Worm (Caenorhabditis elegans) whole organism, mixed stage, embryonic: Measurements from ENCODE around the gene D2096.7.

Experiments used
- ces-1 ChIP-seq: fragments of 150-350 bp; optimal IDR thresholded peaks from 2 replicates; lab custom pipeline; 2014; ENCODE audit warnings: missing biosample characterization, missing genetic modification reagents, missing genetic modification characterization
- ham-2 ChIP-seq: fragments of 200-800 bp; sonication (Bioruptor generic); optimal IDR thresholded peaks from 2 replicates; lab custom pipeline; 2018; ENCODE audit warnings: mild to moderate bottlenecking, missing genetic modification characterization, missing compliant biosample characterization
- hlh-1 ChIP-seq: fragments of 150-350 bp; optimal IDR thresholded peaks from 2 replicates; lab custom pipeline; 2014; ENCODE audit warnings: missing biosample characterization, missing genetic modification reagents, missing genetic modification characterization
- lin-13 ChIP-seq: fragments of 150-350 bp; optimal IDR thresholded peaks from 2 replicates; lab custom pipeline; 2014; ENCODE audit warnings: missing biosample characterization, missing genetic modification characterization
- lsy-2 ChIP-seq: fragments of 150-350 bp; optimal IDR thresholded peaks from 2 replicates; lab custom pipeline; 2014; ENCODE audit warnings: missing biosample characterization, missing genetic modification characterization
- nhr-12 ChIP-seq: fragments of 150-350 bp; optimal IDR thresholded peaks from 2 replicates; lab custom pipeline; 2014; ENCODE audit warnings: missing biosample characterization, missing genetic modification characterization
- nhr-237 ChIP-seq: fragments of 150-350 bp; optimal IDR thresholded peaks from 2 replicates; lab custom pipeline; 2014; ENCODE audit warnings: missing biosample characterization, missing genetic modification characterization
- pha-4 ChIP-seq: fragments of 150-350 bp; optimal IDR thresholded peaks from 2 replicates; lab custom pipeline; 2018; ENCODE audit warnings: missing biosample characterization, missing genetic modification reagents, missing genetic modification characterization
- snpc-4 ChIP-seq: fragments of 150-350 bp; optimal IDR thresholded peaks from 2 replicates; lab custom pipeline; 2014; ENCODE audit warnings: missing biosample characterization, missing genetic modification characterization
- sptf-1 ChIP-seq: sonication (generic microtip); optimal IDR thresholded peaks from 2 replicates; lab custom pipeline; 2017; ENCODE audit warnings: mild to moderate bottlenecking, missing genetic modification characterization, moderate library complexity, missing compliant biosample characterization
- unc-39 ChIP-seq: fragments of 150-350 bp; optimal IDR thresholded peaks from 2 replicates; lab custom pipeline; 2014; ENCODE audit warnings: missing biosample characterization, missing genetic modification characterization
- zip-8 ChIP-seq: fragments of 150-350 bp; optimal IDR thresholded peaks from 2 replicates; lab custom pipeline; 2014; ENCODE audit warnings: missing biosample characterization, missing genetic modification characterization
- ztf-11 ChIP-seq: fragments of 150-350 bp; optimal IDR thresholded peaks from 2 replicates; lab custom pipeline; 2014; ENCODE audit warnings: missing biosample characterization, missing genetic modification characterization

DNA sequence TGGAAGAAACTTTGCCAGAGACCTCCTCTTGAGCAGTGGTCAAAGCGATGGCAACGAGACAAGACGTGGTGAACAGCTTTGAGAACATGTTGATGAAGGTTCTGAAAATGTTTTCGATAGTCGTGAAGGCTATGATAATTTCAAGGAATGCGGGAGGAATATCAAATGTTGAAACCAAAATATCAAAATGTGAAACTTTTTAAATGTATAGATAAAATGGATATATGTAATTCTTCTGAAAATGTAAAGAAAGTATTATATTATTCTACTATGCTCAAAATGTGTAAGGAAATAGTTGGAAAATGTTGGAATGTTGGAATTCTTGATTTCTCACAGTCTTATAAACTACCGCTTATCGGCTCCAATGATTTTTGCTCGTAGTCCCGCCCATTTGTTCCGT lies 8.3 kb downstream of the D2096.7 start, which contains the start of gene D2096.6:
- no peak for TF ChIP-seq lin-13 (tag; lab: Kevin White, UChicago)
- TF ChIP-seq hlh-1 (tag; lab: Kevin White, UChicago), result no peak
- no peak for TF ChIP-seq unc-39 (tag; lab: Kevin White, UChicago)
- no peak for TF ChIP-seq ces-1
- no peak for TF ChIP-seq nhr-237 (tag; lab: Kevin White, UChicago)
- TF ChIP-seq nhr-12 (tag; lab: Kevin White, UChicago), result no peak
- no peak for TF ChIP-seq pha-4
- TF ChIP-seq sptf-1 (tag; lab: Kevin White, UChicago), result no peak
- no peak for TF ChIP-seq ham-2 (GFP tag; lab: Kevin White, UChicago)
- TF ChIP-seq ztf-11 (tag; lab: Kevin White, UChicago), result no peak
- no peak for TF ChIP-seq snpc-4 (tag; lab: Kevin White, UChicago)
- no peak for TF ChIP-seq zip-8
- TF ChIP-seq lsy-2 (tag; lab: Kevin White, UChicago), result no peak
